Fruit fly (Drosophila melanogaster) whole organism, prepupa: ENCODE data around the gene swm.
A peak's percentile ranks its signal among the peaks of the same experiment; 100 is the strongest.

Experiments used
- Blimp-1 ChIP-seq: fragments of 200-800 bp; sonication (Bioruptor generic); optimal IDR thresholded peaks from 3 replicates; lab custom pipeline; 2017; ENCODE audit warnings: missing biosample characterization, missing genetic modification characterization, mild to moderate bottlenecking, moderate library complexity, missing genetic modification reagents
- CG10669 ChIP-seq: fragments of 200-800 bp; sonication (Bioruptor generic); optimal IDR thresholded peaks from 3 replicates; lab custom pipeline; 2018; ENCODE audit warnings: missing biosample characterization, mild to moderate bottlenecking, missing genetic modification characterization, moderate library complexity
- CG11294 ChIP-seq: fragments of 200-800 bp; sonication (Bioruptor generic); IDR thresholded peaks from 2 replicates; pipeline ENCODE4 v1.3.6; 2022; ENCODE audit warnings: missing biosample characterization, missing genetic modification characterization
- CG11762 ChIP-seq: fragments of 200-800 bp; sonication (Bioruptor generic); optimal IDR thresholded peaks from 3 replicates; lab custom pipeline; 2016; ENCODE audit warnings: missing biosample characterization, missing genetic modification characterization; ENCODE audit not compliant: insufficient read depth
- CG11902 ChIP-seq: fragments of 200-800 bp; sonication (Bioruptor generic); optimal IDR thresholded peaks from 3 replicates; lab custom pipeline; 2016; ENCODE audit warnings: missing biosample characterization, missing genetic modification characterization
- CG15336 ChIP-seq: fragments of 200-800 bp; sonication (Bioruptor generic); IDR thresholded peaks from 2 replicates; pipeline ENCODE4 v1.3.6; 2022; ENCODE audit warnings: missing biosample characterization, missing genetic modification characterization
- CG16779 ChIP-seq: fragments of 200-800 bp; sonication (Bioruptor generic); optimal IDR thresholded peaks from 3 replicates; lab custom pipeline; 2017; ENCODE audit warnings: missing biosample characterization, mild to moderate bottlenecking, missing genetic modification characterization
- CG3032 ChIP-seq: fragments of 200-800 bp; optimal IDR thresholded peaks from 2 replicates; lab custom pipeline; 2019; ENCODE audit warnings: missing biosample characterization, mild to moderate bottlenecking, missing genetic modification characterization, moderate library complexity
- CG31627 ChIP-seq: fragments of 200-800 bp; sonication (Bioruptor generic); optimal IDR thresholded peaks from 3 replicates; lab custom pipeline; 2016; ENCODE audit warnings: missing biosample characterization, missing genetic modification characterization
- CG34406 ChIP-seq: fragments of 200-800 bp; sonication (Bioruptor generic); optimal IDR thresholded peaks from 3 replicates; lab custom pipeline; 2016; ENCODE audit warnings: missing biosample characterization, missing genetic modification characterization
- CG3919 ChIP-seq: fragments of 200-800 bp; sonication (Bioruptor generic); optimal IDR thresholded peaks from 3 replicates; lab custom pipeline; 2016; ENCODE audit warnings: missing biosample characterization, missing genetic modification characterization
- CG6163 ChIP-seq: fragments of 200-800 bp; sonication (Bioruptor generic); IDR thresholded peaks from 3 replicates; pipeline ENCODE4 v1.3.6; 2022; ENCODE audit warnings: missing biosample characterization, missing genetic modification characterization
- CG6276 ChIP-seq: fragments of 200-800 bp; sonication (Bioruptor generic); optimal IDR thresholded peaks from 2 replicates; lab custom pipeline; 2017; ENCODE audit warnings: missing biosample characterization, mild to moderate bottlenecking, missing genetic modification characterization
- CG6792 ChIP-seq: fragments of 200-800 bp; sonication (Bioruptor generic); optimal IDR thresholded peaks from 3 replicates; lab custom pipeline; 2016; ENCODE audit warnings: missing biosample characterization, missing genetic modification characterization
- CG6808 ChIP-seq: fragments of 200-800 bp; sonication (Bioruptor generic); optimal IDR thresholded peaks from 3 replicates; lab custom pipeline; 2017; ENCODE audit warnings: missing biosample characterization, missing genetic modification characterization, mild to moderate bottlenecking, moderate library complexity, missing genetic modification reagents
- CG6854 ChIP-seq: fragments of 200-800 bp; sonication (Bioruptor generic); optimal IDR thresholded peaks from 2 replicates; lab custom pipeline; 2017; ENCODE audit warnings: missing biosample characterization, mild to moderate bottlenecking, missing genetic modification characterization
- CG7368 ChIP-seq: fragments of 200-800 bp; sonication (Bioruptor generic); optimal IDR thresholded peaks from 3 replicates; lab custom pipeline; 2016; ENCODE audit warnings: missing biosample characterization, missing genetic modification characterization
- CG8119 ChIP-seq: fragments of 200-800 bp; sonication (Bioruptor generic); IDR thresholded peaks from 3 replicates; pipeline ENCODE4 v1.3.6; 2022; ENCODE audit warnings: missing biosample characterization, missing genetic modification characterization
- CG8319 ChIP-seq: fragments of 200-800 bp; sonication (Bioruptor generic); optimal IDR thresholded peaks from 3 replicates; lab custom pipeline; 2016; ENCODE audit warnings: missing biosample characterization, missing genetic modification characterization
- CG8632 ChIP-seq: fragments of 200-800 bp; sonication (Bioruptor generic); optimal IDR thresholded peaks from 3 replicates; lab custom pipeline; 2016; ENCODE audit warnings: missing biosample characterization, missing genetic modification characterization
- CG9139 ChIP-seq: fragments of 200-800 bp; sonication (Bioruptor generic); optimal IDR thresholded peaks from 3 replicates; lab custom pipeline; 2017; ENCODE audit warnings: missing biosample characterization, mild to moderate bottlenecking, missing genetic modification characterization
- Eip75B ChIP-seq: fragments of 200-800 bp; sonication (Bioruptor generic); optimal IDR thresholded peaks from 3 replicates; lab custom pipeline; 2016; ENCODE audit warnings: missing biosample characterization, missing genetic modification characterization
- Eip78C ChIP-seq: fragments of 200-800 bp; sonication (Bioruptor generic); peaks from one replicate; lab custom pipeline; 2016; ENCODE audit warnings: missing biosample characterization, missing genetic modification characterization
- Ets21C ChIP-seq: fragments of 200-800 bp; sonication (Bioruptor generic); optimal IDR thresholded peaks from 3 replicates; lab custom pipeline; 2016; ENCODE audit warnings: missing biosample characterization, missing genetic modification characterization
- Ets96B ChIP-seq: fragments of 200-800 bp; optimal IDR thresholded peaks from 2 replicates; lab custom pipeline; 2019; ENCODE audit warnings: missing biosample characterization, mild to moderate bottlenecking, missing genetic modification characterization, moderate library complexity
- Gug ChIP-seq: fragments of 200-800 bp; sonication (Bioruptor generic); IDR thresholded peaks from 2 replicates; pipeline ENCODE4 v1.3.6; 2022; ENCODE audit warnings: missing biosample characterization, missing genetic modification characterization
- Hr38 ChIP-seq: sonication (Bioruptor generic); optimal IDR thresholded peaks from 2 replicates; lab custom pipeline; 2016; ENCODE audit warnings: missing biosample characterization, missing genetic modification characterization
- Hr39 ChIP-seq: fragments of 200-800 bp; sonication (Bioruptor generic); optimal IDR thresholded peaks from 2 replicates; lab custom pipeline; 2016; ENCODE audit warnings: missing biosample characterization, missing genetic modification characterization
- Hr4 ChIP-seq: fragments of 200-800 bp; sonication (Bioruptor generic); optimal IDR thresholded peaks from 3 replicates; lab custom pipeline; 2016; ENCODE audit warnings: missing biosample characterization, missing genetic modification characterization
- Lpt ChIP-seq: fragments of 200-800 bp; sonication (Bioruptor generic); optimal IDR thresholded peaks from 3 replicates; lab custom pipeline; 2016; ENCODE audit warnings: missing biosample characterization, missing genetic modification characterization
- Met ChIP-seq: fragments of 200-800 bp; sonication (Bioruptor generic); optimal IDR thresholded peaks from 3 replicates; lab custom pipeline; 2016; ENCODE audit warnings: missing biosample characterization, missing genetic modification characterization
- OdsH ChIP-seq: fragments of 200-800 bp; sonication (Bioruptor generic); optimal IDR thresholded peaks from 3 replicates; lab custom pipeline; 2016; ENCODE audit warnings: missing biosample characterization, missing genetic modification characterization
- Smox ChIP-seq: fragments of 200-800 bp; sonication (Bioruptor generic); optimal IDR thresholded peaks from 3 replicates; lab custom pipeline; 2016; ENCODE audit warnings: missing biosample characterization, missing genetic modification characterization
- Sox14 ChIP-seq: fragments of 200-800 bp; sonication (Bioruptor generic); optimal IDR thresholded peaks from 3 replicates; lab custom pipeline; 2016; ENCODE audit warnings: missing biosample characterization, missing genetic modification characterization
- Sox15 ChIP-seq: fragments of 200-800 bp; sonication (Bioruptor generic); optimal IDR thresholded peaks from 3 replicates; lab custom pipeline; 2016; ENCODE audit warnings: missing biosample characterization, missing genetic modification characterization
- achi ChIP-seq: fragments of 200-800 bp; sonication (Bioruptor generic); optimal IDR thresholded peaks from 3 replicates; lab custom pipeline; 2016; ENCODE audit warnings: missing biosample characterization, missing genetic modification characterization
- cyc ChIP-seq: fragments of 200-800 bp; sonication (Bioruptor generic); optimal IDR thresholded peaks from 3 replicates; lab custom pipeline; 2016; ENCODE audit warnings: missing biosample characterization, missing genetic modification characterization
- dsx ChIP-seq: fragments of 200-800 bp; optimal IDR thresholded peaks from 3 replicates; lab custom pipeline; 2019; ENCODE audit warnings: missing biosample characterization, mild to moderate bottlenecking, missing genetic modification characterization, moderate library complexity; ENCODE audit not compliant: poor library complexity, severe bottlenecking
- eg ChIP-seq: fragments of 200-800 bp; sonication (Bioruptor generic); IDR thresholded peaks from 3 replicates; pipeline ENCODE4 v1.3.6; 2022; ENCODE audit warnings: missing biosample characterization, missing genetic modification characterization
- esn ChIP-seq: fragments of 200-800 bp; sonication (Bioruptor generic); optimal IDR thresholded peaks from 2 replicates; lab custom pipeline; 2016; ENCODE audit warnings: missing biosample characterization, mild to moderate bottlenecking, missing genetic modification characterization, moderate library complexity
- fd85E ChIP-seq: fragments of 200-800 bp; sonication (Bioruptor generic); optimal IDR thresholded peaks from 3 replicates; lab custom pipeline; 2016; ENCODE audit warnings: missing biosample characterization, missing genetic modification characterization
- lz ChIP-seq: fragments of 200-800 bp; sonication (Bioruptor generic); optimal IDR thresholded peaks from 3 replicates; lab custom pipeline; 2016; ENCODE audit warnings: missing biosample characterization, missing genetic modification characterization
- net ChIP-seq: fragments of 200-800 bp; sonication (Bioruptor generic); optimal IDR thresholded peaks from 3 replicates; lab custom pipeline; 2016; ENCODE audit warnings: missing biosample characterization, missing genetic modification characterization
- pdm3 ChIP-seq: fragments of 200-800 bp; sonication (Bioruptor generic); optimal IDR thresholded peaks from 3 replicates; lab custom pipeline; 2016; ENCODE audit warnings: missing biosample characterization, missing genetic modification characterization
- salr ChIP-seq, 2 experiments: fragments of 200-800 bp; sonication (Bioruptor generic); optimal IDR thresholded peaks; 3 replicates each; lab custom pipeline; 2016 to 2018; ENCODE audit warnings: missing biosample characterization in 2 of 2, missing genetic modification characterization in 2 of 2, mild to moderate bottlenecking in 1 of 2
- spab ChIP-seq: fragments of 200-800 bp; sonication (Bioruptor generic); optimal IDR thresholded peaks from 2 replicates; lab custom pipeline; 2017; ENCODE audit warnings: missing biosample characterization, mild to moderate bottlenecking, missing genetic modification characterization, missing genetic modification reagents
- ss ChIP-seq, 2 experiments: fragments of 200-800 bp; sonication (Bioruptor generic); optimal IDR thresholded peaks; 2 replicates in 1 of 2; 3 replicates in 1 of 2; lab custom pipeline; 2017 to 2018; ENCODE audit warnings: mild to moderate bottlenecking in 2 of 2, missing biosample characterization in 2 of 2, missing genetic modification characterization in 2 of 2, moderate library complexity in 1 of 2
- svp ChIP-seq: fragments of 200-800 bp; sonication (Bioruptor generic); peaks from one replicate; lab custom pipeline; 2016; ENCODE audit warnings: missing biosample characterization, missing genetic modification characterization
- topi ChIP-seq: fragments of 200-800 bp; sonication (Bioruptor generic); optimal IDR thresholded peaks from 3 replicates; lab custom pipeline; 2016; ENCODE audit warnings: missing biosample characterization, missing genetic modification characterization

swm gene

dm6 chr2L:19444734-19445140 is 48.3 kb upstream of the swm start, which contains the start of gene Hs2st (continued):
- TF ChIP-seq OdsH (peak; percentile 96), achi (GFP tag; lab: Kevin White, UChicago) (peak; percentile 92), CG7368 (GFP tag; lab: Kevin White, UChicago) (peak; percentile 83), Blimp-1 (GFP tag; lab: Kevin White, UChicago) (peak; percentile 74), Gug (peak; percentile 89), CG9139 (GFP tag; lab: Kevin White, UChicago) (no peak), fd85E (peak; percentile 72), CG3919 (peak; percentile 92)

dm6 chr2L:19452535-19453317 is 40.3 kb upstream of the swm start:
- peak; percentile 13 for TF ChIP-seq topi (GFP tag; lab: Kevin White, UChicago)
- TF ChIP-seq CG10669 (GFP tag; lab: Kevin White, UChicago): no peak
- TF ChIP-seq eg: peak; percentile 62; the same call in 2 of the 3 replicates
- no peak for TF ChIP-seq CG11902 (GFP tag; lab: Kevin White, UChicago)
- peak; percentile 54 for TF ChIP-seq svp (GFP tag; lab: Kevin White, UChicago)
- TF ChIP-seq Hr4 (GFP tag; lab: Kevin White, UChicago): peak; percentile 69
- no peak for TF ChIP-seq CG11762 (GFP tag; lab: Kevin White, UChicago)
- TF ChIP-seq Eip78C: peak; percentile 80
- no peak for TF ChIP-seq Sox15 (GFP tag; lab: Kevin White, UChicago)
- TF ChIP-seq Eip75B (GFP tag; lab: Kevin White, UChicago): peak; percentile 45
- no peak for TF ChIP-seq CG9139 (GFP tag; lab: Kevin White, UChicago)
- TF ChIP-seq CG6792 (GFP tag; lab: Kevin White, UChicago): peak; percentile 28
- TF ChIP-seq spab: no peak
- TF ChIP-seq Met: no peak
- TF ChIP-seq salr (GFP tag; optimal IDR thresholded peaks at IDR 0.05; lab: Kevin White, UChicago): peak in 1 of 2 experiments; percentile 3
- peak; percentile 9 for TF ChIP-seq Lpt (GFP tag; lab: Kevin White, UChicago)
- peak; percentile 18; the same call in 1 of the 2 replicates for TF ChIP-seq CG11294 (GFP tag; lab: Robert Waterston, UW)
- no peak for TF ChIP-seq Ets96B (tag; lab: Kevin White, UChicago)
- no peak for TF ChIP-seq Hr38 (GFP tag; lab: Kevin White, UChicago)
- TF ChIP-seq Sox14 (GFP tag; lab: Kevin White, UChicago): peak; percentile 40
- TF ChIP-seq CG16779 (tag; lab: Kevin White, UChicago): no peak
- no peak for TF ChIP-seq CG8319 (GFP tag; lab: Kevin White, UChicago)
- no peak for TF ChIP-seq CG6854 (GFP tag; lab: Kevin White, UChicago)
- TF ChIP-seq net: peak; percentile 27
- TF ChIP-seq CG6163: 0 out of 3 replicates have a peak, but pooled peaks have one; percentile 61
- TF ChIP-seq Hr39: peak; percentile 17
- peak; percentile 59 for TF ChIP-seq CG15336 (GFP tag; lab: Robert Waterston, UW)
- no peak for TF ChIP-seq CG8632 (GFP tag; lab: Kevin White, UChicago)
- TF ChIP-seq fd85E: no peak
- TF ChIP-seq pdm3 (GFP tag; lab: Kevin White, UChicago): peak; percentile 41
- peak; percentile 39 for TF ChIP-seq CG6276 (GFP tag; lab: Kevin White, UChicago)
- TF ChIP-seq CG6808 (GFP tag; lab: Kevin White, UChicago): peak; percentile 38
- TF ChIP-seq CG3032 (tag; lab: Kevin White, UChicago): no peak
- peak; percentile 39 for TF ChIP-seq lz (GFP tag; lab: Kevin White, UChicago)
- no peak for TF ChIP-seq Ets21C
- peak; percentile 72 for TF ChIP-seq CG8119
- TF ChIP-seq ss (GFP tag; optimal IDR thresholded peaks at IDR 0.05; lab: Kevin White, UChicago): peak in 1 of 2 experiments; percentile 24
- TF ChIP-seq CG34406: peak; percentile 10
- TF ChIP-seq Smox: peak; percentile 30
- TF ChIP-seq dsx: no peak
- peak; percentile 37 for TF ChIP-seq CG31627
- peak; percentile 22 for TF ChIP-seq esn (GFP tag; lab: Kevin White, UChicago)
- TF ChIP-seq cyc (GFP tag; lab: Kevin White, UChicago): peak; percentile 13
